Worm (Caenorhabditis elegans) whole organism, L2 larva: Measurements from ENCODE around the gene Y45G5AL.1.
A peak's percentile ranks its signal among the peaks of the same experiment; 100 is the strongest.

Experiments
- C34F6.9 ChIP-seq: fragments of 150-350 bp; optimal IDR thresholded peaks from 2 replicates; lab custom pipeline; 2014; ENCODE audit warnings: missing biosample characterization, missing genetic modification characterization
- R02D3.7 ChIP-seq: fragments of 150-350 bp; optimal IDR thresholded peaks from 2 replicates; lab custom pipeline; 2014; ENCODE audit warnings: missing biosample characterization, missing genetic modification characterization
- Y55F3AM.14 ChIP-seq: fragments of 200-800 bp; sonication (Bioruptor generic); optimal IDR thresholded peaks from 2 replicates; lab custom pipeline; 2018; ENCODE audit warnings: mild to moderate bottlenecking, missing genetic modification characterization, missing compliant biosample characterization
- ZK546.5 ChIP-seq: sonication (generic microtip); optimal IDR thresholded peaks from 2 replicates; lab custom pipeline; 2017; ENCODE audit warnings: missing biosample characterization, missing genetic modification characterization
- aly-2 ChIP-seq: fragments of 150-350 bp; optimal IDR thresholded peaks from 2 replicates; lab custom pipeline; 2014; ENCODE audit warnings: missing biosample characterization, missing genetic modification characterization
- ama-1 ChIP-seq: fragments of 150-350 bp; optimal IDR thresholded peaks from 2 replicates; lab custom pipeline; 2018; ENCODE audit warnings: inconsistent platforms
- ceh-16 ChIP-seq: fragments of 150-350 bp; optimal IDR thresholded peaks from 2 replicates; lab custom pipeline; 2014; ENCODE audit warnings: missing biosample characterization, missing genetic modification characterization
- ceh-82 ChIP-seq: fragments of 150-350 bp; optimal IDR thresholded peaks from 2 replicates; lab custom pipeline; 2014; ENCODE audit warnings: missing biosample characterization, missing genetic modification characterization
- crh-2 ChIP-seq: sonication (generic microtip); optimal IDR thresholded peaks from 2 replicates; lab custom pipeline; 2017; ENCODE audit warnings: missing biosample characterization, missing genetic modification characterization
- dmd-4 ChIP-seq: sonication (generic microtip); optimal IDR thresholded peaks from 2 replicates; lab custom pipeline; 2017; ENCODE audit warnings: missing biosample characterization, missing genetic modification characterization
- egl-27 ChIP-seq: sonication (generic microtip); optimal IDR thresholded peaks from 3 replicates; lab custom pipeline; 2017; ENCODE audit warnings: missing biosample characterization, missing genetic modification reagents, missing genetic modification characterization
- elt-1 ChIP-seq: fragments of 150-350 bp; optimal IDR thresholded peaks from 2 replicates; lab custom pipeline; 2014; ENCODE audit warnings: missing biosample characterization, missing genetic modification characterization
- fos-1 ChIP-seq: fragments of 150-350 bp; optimal IDR thresholded peaks from 2 replicates; lab custom pipeline; 2014; ENCODE audit warnings: missing biosample characterization, missing genetic modification characterization
- gmeb-1 ChIP-seq: fragments of 150-350 bp; optimal IDR thresholded peaks from 2 replicates; lab custom pipeline; 2014; ENCODE audit warnings: missing biosample characterization, missing genetic modification characterization
- lin-11 ChIP-seq: fragments of 150-350 bp; sonication (generic microtip); optimal IDR thresholded peaks from 2 replicates; lab custom pipeline; 2014; ENCODE audit warnings: missing biosample characterization, missing genetic modification characterization, inconsistent platforms, mixed read lengths
- lin-13 ChIP-seq: fragments of 150-350 bp; optimal IDR thresholded peaks from 2 replicates; lab custom pipeline; 2014; ENCODE audit warnings: missing biosample characterization, missing genetic modification reagents, missing genetic modification characterization
- lin-39 ChIP-seq: fragments of 150-350 bp; optimal IDR thresholded peaks from 2 replicates; lab custom pipeline; 2014; ENCODE audit warnings: missing biosample characterization, missing genetic modification reagents, missing genetic modification characterization
- mbf-1 ChIP-seq: sonication (generic microtip); optimal IDR thresholded peaks from 2 replicates; lab custom pipeline; 2017; ENCODE audit warnings: missing biosample characterization, missing genetic modification characterization
- mdl-1 ChIP-seq, 2 experiments: fragments of 150-350 bp in 1 of 2; sonication (generic microtip) in 1 of 2; optimal IDR thresholded peaks; 2 replicates each; lab custom pipeline; 2017; ENCODE audit warnings: missing biosample characterization in 2 of 2, missing genetic modification characterization in 2 of 2
- nhr-10 ChIP-seq: sonication (generic microtip); optimal IDR thresholded peaks from 2 replicates; lab custom pipeline; 2017; ENCODE audit warnings: missing biosample characterization, missing genetic modification characterization
- nhr-11 ChIP-seq: fragments of 150-350 bp; optimal IDR thresholded peaks from 2 replicates; lab custom pipeline; 2014; ENCODE audit warnings: missing biosample characterization, missing genetic modification characterization
- nhr-12 ChIP-seq: fragments of 150-350 bp; optimal IDR thresholded peaks from 2 replicates; lab custom pipeline; 2014; ENCODE audit warnings: missing biosample characterization, missing genetic modification characterization
- nhr-129 ChIP-seq: fragments of 150-350 bp; optimal IDR thresholded peaks from 2 replicates; lab custom pipeline; 2014; ENCODE audit warnings: missing biosample characterization, missing genetic modification characterization
- nhr-23 ChIP-seq: fragments of 150-350 bp; optimal IDR thresholded peaks from 2 replicates; lab custom pipeline; 2014; ENCODE audit warnings: missing biosample characterization, missing genetic modification reagents, missing genetic modification characterization
- nhr-237 ChIP-seq: fragments of 150-350 bp; optimal IDR thresholded peaks from 2 replicates; lab custom pipeline; 2014; ENCODE audit warnings: missing biosample characterization, missing genetic modification characterization
- nhr-25 ChIP-seq: fragments of 150-350 bp; sonication (generic microtip); optimal IDR thresholded peaks from 3 replicates; lab custom pipeline; 2014; ENCODE audit warnings: missing biosample characterization, missing genetic modification characterization
- nhr-6 ChIP-seq: fragments of 150-350 bp; optimal IDR thresholded peaks from 2 replicates; lab custom pipeline; 2014; ENCODE audit warnings: missing biosample characterization, missing genetic modification characterization
- nhr-77 ChIP-seq: fragments of 150-350 bp; optimal IDR thresholded peaks from 2 replicates; lab custom pipeline; 2014; ENCODE audit warnings: missing biosample characterization, missing genetic modification characterization
- skn-1 ChIP-seq: sonication (generic microtip); optimal IDR thresholded peaks from 2 replicates; lab custom pipeline; 2017; ENCODE audit warnings: missing biosample characterization, missing genetic modification characterization
- sma-3 ChIP-seq: sonication (generic microtip); optimal IDR thresholded peaks from 2 replicates; lab custom pipeline; 2016; ENCODE audit warnings: missing genetic modification reagents, missing genetic modification characterization, missing compliant biosample characterization
- sma-9 ChIP-seq, 2 experiments: fragments of 150-350 bp in 1 of 2; sonication (generic microtip) in 1 of 2; optimal IDR thresholded peaks; 2 replicates each; lab custom pipeline; 2014 to 2016; ENCODE audit warnings: missing genetic modification characterization in 2 of 2, mild to moderate bottlenecking in 1 of 2, missing biosample characterization in 1 of 2, missing compliant biosample characterization in 1 of 2, missing genetic modification reagents in 1 of 2, moderate library complexity in 1 of 2
- snpc-4 ChIP-seq: fragments of 150-350 bp; optimal IDR thresholded peaks from 2 replicates; lab custom pipeline; 2014; ENCODE audit warnings: missing biosample characterization, missing genetic modification characterization
- unc-55 ChIP-seq: fragments of 150-350 bp; sonication (generic microtip); optimal IDR thresholded peaks from 3 replicates; lab custom pipeline; 2014; ENCODE audit warnings: missing biosample characterization, missing genetic modification reagents, missing genetic modification characterization
- unc-62 ChIP-seq: fragments of 150-350 bp; optimal IDR thresholded peaks from 2 replicates; lab custom pipeline; 2014; ENCODE audit warnings: missing biosample characterization, missing genetic modification reagents, missing genetic modification characterization
- zag-1 ChIP-seq: fragments of 150-350 bp; optimal IDR thresholded peaks from 2 replicates; lab custom pipeline; 2014; ENCODE audit warnings: missing biosample characterization, missing genetic modification characterization
- ztf-1 ChIP-seq: fragments of 200-800 bp; sonication (Bioruptor generic); conservative IDR thresholded peaks from 2 replicates; pipeline ENCODE4 v1.3.6; 2022; ENCODE audit warnings: missing genetic modification characterization, missing compliant biosample characterization
- ztf-11 ChIP-seq: sonication (generic microtip); optimal IDR thresholded peaks from 2 replicates; lab custom pipeline; 2017; ENCODE audit warnings: missing biosample characterization, missing genetic modification characterization

The Y45G5AL.1 gene

ce11 chrV:4175624-4176023, 31.3 kb downstream of the Y45G5AL.1 start, which contains the start of the genes coh-4 and pid-5:
TSS of gene coh-4 (minus strand) at chrV:4175640.
TSS of gene pid-5 (plus strand) at chrV:4175882.
- TF ChIP-seq crh-2 (tag; lab: Kevin White, UChicago) (no peak), egl-27 (no peak), C34F6.9 (no peak), aly-2 (tag; lab: Kevin White, UChicago) (no peak), snpc-4 (tag; lab: Kevin White, UChicago) (no peak), fos-1 (tag; lab: Kevin White, UChicago) (no peak), R02D3.7 (tag; lab: Kevin White, UChicago) (no peak), ceh-16 (tag; lab: Kevin White, UChicago) (no peak), dmd-4 (tag; lab: Kevin White, UChicago) (no peak), ZK546.5 (tag; lab: Kevin White, UChicago) (no peak), lin-13 (GFP tag; lab: Kevin White, UChicago) (no peak)

ce11 chrV:4181272-4181671, 37.0 kb downstream of the Y45G5AL.1 start:
- no peak for TF ChIP-seq nhr-25
- no peak for TF ChIP-seq elt-1 (tag; lab: Kevin White, UChicago)
- no peak for TF ChIP-seq ama-1
- no peak for TF ChIP-seq lin-13 (GFP tag; lab: Kevin White, UChicago)
- TF ChIP-seq egl-27: no peak
- TF ChIP-seq mbf-1 (tag; lab: Kevin White, UChicago): no peak
- TF ChIP-seq, all 48 proteins: peak for 0

- TF ChIP-seq nhr-6 (tag; lab: Kevin White, UChicago) (no peak), nhr-237 (tag; lab: Kevin White, UChicago) (no peak), nhr-12 (tag; lab: Kevin White, UChicago) (no peak), ceh-16 (tag; lab: Kevin White, UChicago) (no peak), mbf-1 (tag; lab: Kevin White, UChicago) (no peak), ZK546.5 (tag; lab: Kevin White, UChicago) (no peak), skn-1 (tag; lab: Kevin White, UChicago) (no peak), lin-39 (no peak), nhr-11 (tag; lab: Kevin White, UChicago) (no peak), lin-11 (tag; lab: Kevin White, UChicago) (no peak), dmd-4 (tag; lab: Kevin White, UChicago) (no peak), crh-2 (tag; lab: Kevin White, UChicago) (no peak), unc-62 (GFP tag; lab: Kevin White, UChicago) (no peak), nhr-129 (tag; lab: Kevin White, UChicago) (no peak), unc-55 (GFP tag; lab: Kevin White, UChicago) (no peak), Y55F3AM.14 (GFP tag; lab: Kevin White, UChicago) (no peak), snpc-4 (tag; lab: Kevin White, UChicago) (no peak), zag-1 (tag; lab: Kevin White, UChicago) (no peak)
These were observed 37.4 kb downstream of the Y45G5AL.1 start for ce11 chrV:4181727-4182126.

ce11 chrV:4182546-4182945, 38.2 kb downstream of the Y45G5AL.1 start:
- TF ChIP-seq ceh-82 (no peak), ztf-1 (no peak), nhr-10 (tag; lab: Kevin White, UChicago) (no peak), crh-2 (tag; lab: Kevin White, UChicago) (no peak), R02D3.7 (tag; lab: Kevin White, UChicago) (no peak), nhr-77 (tag; lab: Kevin White, UChicago) (no peak), nhr-23 (tag; lab: Kevin White, UChicago) (no peak), C34F6.9 (no peak), lin-39 (no peak), sma-9 (GFP tag; optimal IDR thresholded peaks at IDR 0.05; lab: Kevin White, UChicago) (no peak), sma-9 (tag; optimal IDR thresholded peaks at IDR 0.05; lab: Kevin White, UChicago) (no peak), ztf-11 (tag; lab: Kevin White, UChicago) (no peak), sma-3 (no peak), egl-27 (no peak)

ce11 chrV:4185885-4186284, 41.6 kb downstream of the Y45G5AL.1 start:
- TF ChIP-seq dmd-4 (tag; lab: Kevin White, UChicago): no peak
- TF ChIP-seq fos-1 (tag; lab: Kevin White, UChicago): peak; percentile 5
- TF ChIP-seq gmeb-1 (tag; lab: Kevin White, UChicago): no peak
- TF ChIP-seq lin-13 (GFP tag; lab: Kevin White, UChicago): no peak
- TF ChIP-seq mdl-1 (tag; optimal IDR thresholded peaks at IDR 0.05; lab: Kevin White, UChicago): no peak
